Worm (Caenorhabditis elegans) whole organism, L4 larva: ENCODE results near the gene AH9.4.

Experiments
- attf-4 ChIP-seq: sonication (generic microtip); optimal IDR thresholded peaks from 3 replicates; lab custom pipeline; 2017; ENCODE audit warnings: missing biosample characterization, missing genetic modification characterization
- ceh-28 ChIP-seq: fragments of 150-350 bp; optimal IDR thresholded peaks from 2 replicates; lab custom pipeline; 2014; ENCODE audit warnings: missing biosample characterization, missing genetic modification reagents, missing genetic modification characterization
- ceh-44 ChIP-seq: fragments of 200-800 bp; sonication (Bioruptor generic); IDR thresholded peaks from 2 replicates; pipeline ENCODE4 v1.3.6; 2022; ENCODE audit warnings: missing genetic modification reagents, missing genetic modification characterization, missing compliant biosample characterization
- daf-16 ChIP-seq, 3 experiments: sonication (generic microtip); optimal IDR thresholded peaks; 2 replicates each; lab custom pipeline; 2016 to 2017; ENCODE audit warnings: missing genetic modification characterization in 3 of 3, missing genetic modification reagents in 3 of 3, mild to moderate bottlenecking in 2 of 3, missing compliant biosample characterization in 2 of 3, missing biosample characterization in 1 of 3, moderate library complexity in 1 of 3
- daf-8 ChIP-seq: fragments of 200-800 bp; sonication (Bioruptor generic); IDR thresholded peaks from 2 replicates; pipeline ENCODE4 v1.3.6; 2022; ENCODE audit warnings: missing genetic modification characterization, missing compliant biosample characterization
- dmd-6 ChIP-seq: fragments of 200-800 bp; sonication (Bioruptor generic); IDR thresholded peaks from 2 replicates; pipeline ENCODE4 v1.3.6; 2022; ENCODE audit warnings: missing genetic modification reagents, missing genetic modification characterization, missing compliant biosample characterization
- dve-1 ChIP-seq: sonication (generic microtip); optimal IDR thresholded peaks from 2 replicates; lab custom pipeline; 2017; ENCODE audit warnings: antibody characterized with exemption, mild to moderate bottlenecking, missing genetic modification characterization, missing compliant biosample characterization; ENCODE audit not compliant: insufficient read depth
- lin-38 ChIP-seq: fragments of 200-800 bp; sonication (Bioruptor generic); IDR thresholded peaks from 2 replicates; pipeline ENCODE4 v1.3.6; 2022; ENCODE audit warnings: missing genetic modification reagents, missing genetic modification characterization, missing compliant biosample characterization
- madf-5 ChIP-seq, 2 experiments: fragments of 200-800 bp; sonication (Bioruptor generic); IDR thresholded peaks; 2 replicates each; pipeline ENCODE4 v1.3.6; 2022; ENCODE audit warnings: missing compliant biosample characterization in 2 of 2, missing genetic modification characterization in 2 of 2
- mdt-29 ChIP-seq: fragments of 200-800 bp; sonication (Bioruptor generic); IDR thresholded peaks from 2 replicates; pipeline ENCODE4 v1.3.6; 2022; ENCODE audit warnings: missing genetic modification reagents, missing genetic modification characterization, missing compliant biosample characterization
- nhr-102 ChIP-seq: sonication (generic microtip); optimal IDR thresholded peaks from 2 replicates; lab custom pipeline; 2016; ENCODE audit warnings: mild to moderate bottlenecking, missing genetic modification characterization, moderate library complexity, missing compliant biosample characterization
- nhr-42 ChIP-seq: fragments of 200-800 bp; sonication (Bioruptor generic); IDR thresholded peaks from 2 replicates; pipeline ENCODE4 v1.3.6; 2022; ENCODE audit warnings: missing genetic modification characterization, missing compliant biosample characterization
- nhr-77 ChIP-seq: fragments of 150-350 bp; optimal IDR thresholded peaks from 2 replicates; lab custom pipeline; 2014; ENCODE audit warnings: missing biosample characterization, missing genetic modification characterization
- php-3 ChIP-seq: fragments of 200-800 bp; sonication (Bioruptor generic); IDR thresholded peaks from 2 replicates; pipeline ENCODE4 v1.3.6; 2022; ENCODE audit warnings: missing genetic modification reagents, missing genetic modification characterization, missing compliant biosample characterization
- zip-2 ChIP-seq: fragments of 150-350 bp; optimal IDR thresholded peaks from 2 replicates; lab custom pipeline; 2014; ENCODE audit warnings: missing biosample characterization, missing genetic modification characterization

AH9.4 gene

DNA sequence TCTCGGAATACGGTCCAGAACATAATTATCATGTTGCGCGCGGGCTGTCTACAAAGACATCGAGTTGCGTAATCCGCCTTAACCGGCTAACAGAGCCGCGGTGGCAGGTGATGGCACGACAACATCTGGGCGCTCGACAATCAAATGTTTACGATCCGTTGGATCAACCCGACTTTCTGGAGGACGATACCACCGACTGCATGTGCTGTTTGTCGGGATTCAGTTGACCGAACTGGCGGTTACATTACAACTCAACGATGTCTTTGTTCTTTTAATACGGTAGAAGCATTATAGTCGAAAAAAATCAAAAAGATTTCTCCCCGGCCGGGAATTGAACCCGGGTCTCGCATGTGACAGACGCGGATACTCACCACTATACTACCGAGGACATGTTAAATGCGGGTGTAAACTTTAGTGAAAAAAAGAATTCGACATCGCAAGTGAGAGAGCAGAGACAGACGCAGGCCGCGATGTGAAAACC, 47.2 kb downstream of the AH9.4 start (continued):
- TF ChIP-seq dve-1 (tag; lab: Kevin White, UChicago), result peak; percentile 57
- TF ChIP-seq nhr-102, result peak; percentile 58
- peak; percentile 45 to 89 for TF ChIP-seq daf-16 (GFP tag; optimal IDR thresholded peaks at IDR 0.05; lab: Kevin White, UChicago)
- TF ChIP-seq daf-16 (tag; optimal IDR thresholded peaks at IDR 0.05; lab: Kevin White, UChicago), result peak; percentile 63
- peak; percentile 63; the same call in 1 of the 2 replicates for TF ChIP-seq mdt-29 (GFP tag; lab: Robert Waterston, UW)
- TF ChIP-seq nhr-77, result peak; percentile 63
- TF ChIP-seq ceh-28, result no peak
- peak; percentile 43 for TF ChIP-seq zip-2 (tag; lab: Kevin White, UChicago)
- TF ChIP-seq dmd-6, result peak; percentile 73
- no peak for TF ChIP-seq lin-38 (GFP tag; lab: Robert Waterston, UW)
- TF ChIP-seq ceh-44, result peak; percentile 73; the same call in 1 of the 2 replicates
- peak; percentile 59 to 78; a peak in 2 of 4 replicates for TF ChIP-seq madf-5 (GFP tag; IDR thresholded peaks at IDR 0.05; lab: Robert Waterston, UW)
- peak; percentile 75 for TF ChIP-seq php-3 (GFP tag; lab: Robert Waterston, UW)
- no peak; the same call in 1 of the 2 replicates for TF ChIP-seq daf-8 (GFP tag; lab: Robert Waterston, UW)
- TF ChIP-seq attf-4 (tag; lab: Kevin White, UChicago), result no peak
- TF ChIP-seq nhr-42 (GFP tag; lab: Robert Waterston, UW), result peak; percentile 82; the same call in 1 of the 2 replicates
